Worm (Caenorhabditis elegans): ENCODE measurements around the gene srab-17.

The srab-17 gene

ce11 chrV:9899278-9899677, 31.1 kb upstream of the srab-17 start, which contains the start of gene egl-47:
Gene egl-47 (plus strand): TSS chrV:9899578.
- TF ChIP-seq cog-1 (tag; optimal IDR thresholded peaks at IDR 0.05) (no peak), flt-1 (GFP tag; IDR thresholded peaks at IDR 0.05) (no peak), ref-1 (GFP tag; conservative IDR thresholded peaks at IDR 0.05) (no peak), tab-1 (GFP tag; IDR thresholded peaks at IDR 0.05) (no peak), klf-2 (GFP tag; conservative IDR thresholded peaks at IDR 0.05) (no peak), T22C8.4 (GFP tag; IDR thresholded peaks at IDR 0.05) (no peak), med-1 (GFP tag; optimal IDR thresholded peaks at IDR 0.05; ENCODE audit: insufficient read depth) (no peak), ztf-29 (GFP tag; IDR thresholded peaks at IDR 0.05) (no peak), ztf-23 (GFP tag; IDR thresholded peaks at IDR 0.05) (no peak)

- no peak for TF ChIP-seq klf-2 (GFP tag; conservative IDR thresholded peaks at IDR 0.05)
- no peak for TF ChIP-seq cog-1 (tag; optimal IDR thresholded peaks at IDR 0.05)
- no peak for TF ChIP-seq T22C8.4 (GFP tag; IDR thresholded peaks at IDR 0.05)
- TF ChIP-seq flt-1 (GFP tag; IDR thresholded peaks at IDR 0.05): no peak
- TF ChIP-seq ztf-23 (GFP tag; IDR thresholded peaks at IDR 0.05): no peak
- no peak for TF ChIP-seq ztf-29 (GFP tag; IDR thresholded peaks at IDR 0.05)
- no peak for TF ChIP-seq ref-1 (GFP tag; conservative IDR thresholded peaks at IDR 0.05)
- no peak for TF ChIP-seq tab-1 (GFP tag; IDR thresholded peaks at IDR 0.05)
- TF ChIP-seq med-1 (GFP tag; optimal IDR thresholded peaks at IDR 0.05; ENCODE audit: insufficient read depth): no peak
Measured at ce11 chrV:9889629-9890028, 21.4 kb upstream of the srab-17 start, which contains the start of gene fshr-1. Gene fshr-1 (plus strand): TSS chrV:9889837.

- TF ChIP-seq ztf-29 (GFP tag; IDR thresholded peaks at IDR 0.05): no peak
- no peak for TF ChIP-seq ref-1 (GFP tag; conservative IDR thresholded peaks at IDR 0.05)
- TF ChIP-seq klf-2 (GFP tag; conservative IDR thresholded peaks at IDR 0.05): no peak
- TF ChIP-seq flt-1 (GFP tag; IDR thresholded peaks at IDR 0.05): no peak
- no peak for TF ChIP-seq tab-1 (GFP tag; IDR thresholded peaks at IDR 0.05)
- TF ChIP-seq cog-1 (tag; optimal IDR thresholded peaks at IDR 0.05): no peak
- no peak for TF ChIP-seq T22C8.4 (GFP tag; IDR thresholded peaks at IDR 0.05)
- TF ChIP-seq med-1 (GFP tag; optimal IDR thresholded peaks at IDR 0.05; ENCODE audit: insufficient read depth): no peak
- no peak for TF ChIP-seq ztf-23 (GFP tag; IDR thresholded peaks at IDR 0.05)
Measured at ce11 chrV:9885918-9886488, 17.8 kb upstream of the srab-17 start, which contains the start of gene clp-9. Gene clp-9 (minus strand): TSS chrV:9885968.

ce11 chrV:9879867-9880266, 11.7 kb upstream of the srab-17 start, which contains the start of gene sdz-31:
Gene sdz-31 (plus strand): TSS chrV:9880167.
- TF ChIP-seq ztf-23 (GFP tag; IDR thresholded peaks at IDR 0.05) (no peak), flt-1 (GFP tag; IDR thresholded peaks at IDR 0.05) (no peak), cog-1 (tag; optimal IDR thresholded peaks at IDR 0.05) (no peak), tab-1 (GFP tag; IDR thresholded peaks at IDR 0.05) (no peak), ztf-29 (GFP tag; IDR thresholded peaks at IDR 0.05) (no peak), med-1 (GFP tag; optimal IDR thresholded peaks at IDR 0.05; ENCODE audit: insufficient read depth) (no peak), ref-1 (GFP tag; conservative IDR thresholded peaks at IDR 0.05) (no peak), T22C8.4 (GFP tag; IDR thresholded peaks at IDR 0.05) (no peak), klf-2 (GFP tag; conservative IDR thresholded peaks at IDR 0.05) (no peak)

ce11 chrV:9879404-9879803, 11.2 kb upstream of the srab-17 start, which contains the start of gene srab-26:
Gene srab-26 (minus strand): TSS chrV:9879504.
- TF ChIP-seq ztf-29 (GFP tag; IDR thresholded peaks at IDR 0.05) (no peak), T22C8.4 (GFP tag; IDR thresholded peaks at IDR 0.05) (no peak), ztf-23 (GFP tag; IDR thresholded peaks at IDR 0.05) (no peak), tab-1 (GFP tag; IDR thresholded peaks at IDR 0.05) (no peak), cog-1 (tag; optimal IDR thresholded peaks at IDR 0.05) (no peak), med-1 (GFP tag; optimal IDR thresholded peaks at IDR 0.05; ENCODE audit: insufficient read depth) (no peak), flt-1 (GFP tag; IDR thresholded peaks at IDR 0.05) (no peak), klf-2 (GFP tag; conservative IDR thresholded peaks at IDR 0.05) (no peak), ref-1 (GFP tag; conservative IDR thresholded peaks at IDR 0.05) (no peak)

- TF ChIP-seq ref-1 (GFP tag; conservative IDR thresholded peaks at IDR 0.05) (no peak), cog-1 (tag; optimal IDR thresholded peaks at IDR 0.05) (no peak), flt-1 (GFP tag; IDR thresholded peaks at IDR 0.05) (no peak), ztf-29 (GFP tag; IDR thresholded peaks at IDR 0.05) (no peak)
Measured at ce11 chrV:9871339-9871738, 3.1 kb upstream of the srab-17 start, which contains the start of gene srab-18. Gene srab-18 (minus strand): TSS chrV:9871439.

ce11 chrV:9860337-9860736, 7.9 kb downstream of the srab-17 start:
- no peak for TF ChIP-seq ref-1 (GFP tag; conservative IDR thresholded peaks at IDR 0.05)
- TF ChIP-seq flt-1 (GFP tag; IDR thresholded peaks at IDR 0.05): no peak
- TF ChIP-seq klf-2 (GFP tag; conservative IDR thresholded peaks at IDR 0.05): no peak
- TF ChIP-seq ztf-23 (GFP tag; IDR thresholded peaks at IDR 0.05): no peak
- no peak for TF ChIP-seq tab-1 (GFP tag; IDR thresholded peaks at IDR 0.05)
- no peak for TF ChIP-seq ztf-29 (GFP tag; IDR thresholded peaks at IDR 0.05)
- TF ChIP-seq T22C8.4 (GFP tag; IDR thresholded peaks at IDR 0.05): no peak
- no peak for TF ChIP-seq med-1 (GFP tag; optimal IDR thresholded peaks at IDR 0.05; ENCODE audit: insufficient read depth)
- no peak for TF ChIP-seq cog-1 (tag; optimal IDR thresholded peaks at IDR 0.05)

- TF ChIP-seq ztf-23 (GFP tag; IDR thresholded peaks at IDR 0.05) (no peak), tab-1 (GFP tag; IDR thresholded peaks at IDR 0.05) (no peak), T22C8.4 (GFP tag; IDR thresholded peaks at IDR 0.05) (no peak), flt-1 (GFP tag; IDR thresholded peaks at IDR 0.05) (no peak)
Measured at ce11 chrV:9859863-9860262, 8.3 kb downstream of the srab-17 start, which contains the start of gene lsy-12. Gene lsy-12 (minus strand): TSS chrV:9859963.

- TF ChIP-seq ref-1 (GFP tag; conservative IDR thresholded peaks at IDR 0.05) (no peak), klf-2 (GFP tag; conservative IDR thresholded peaks at IDR 0.05) (no peak), ztf-23 (GFP tag; IDR thresholded peaks at IDR 0.05) (no peak), med-1 (GFP tag; optimal IDR thresholded peaks at IDR 0.05; ENCODE audit: insufficient read depth) (no peak), flt-1 (GFP tag; IDR thresholded peaks at IDR 0.05) (no peak), tab-1 (GFP tag; IDR thresholded peaks at IDR 0.05) (no peak), T22C8.4 (GFP tag; IDR thresholded peaks at IDR 0.05) (no peak), cog-1 (tag; optimal IDR thresholded peaks at IDR 0.05) (no peak), ztf-29 (GFP tag; IDR thresholded peaks at IDR 0.05) (no peak)
Measured at ce11 chrV:9856978-9857377, 11.2 kb downstream of the srab-17 start.

Data from whole organism, midembryonic.